Worm (Caenorhabditis elegans) whole organism, young adult: ENCODE results near the gene msp-36.

Experiments
- B0261.1 ChIP-seq: sonication (generic microtip); optimal IDR thresholded peaks from 2 replicates; lab custom pipeline; 2016; ENCODE audit warnings: mild to moderate bottlenecking, missing genetic modification characterization, moderate library complexity, missing compliant biosample characterization
- F23B12.7 ChIP-seq: sonication (generic microtip); optimal IDR thresholded peaks from 2 replicates; lab custom pipeline; 2017; ENCODE audit warnings: missing genetic modification characterization, mild to moderate bottlenecking, missing compliant biosample characterization, antibody characterized with exemption, moderate library complexity; ENCODE audit not compliant: insufficient read depth
- F52B5.7 ChIP-seq: sonication (generic microtip); optimal IDR thresholded peaks from 2 replicates; lab custom pipeline; 2016; ENCODE audit warnings: mild to moderate bottlenecking, missing genetic modification characterization, missing compliant biosample characterization
- F57C9.4 ChIP-seq: sonication (generic microtip); optimal IDR thresholded peaks from 2 replicates; lab custom pipeline; 2017; ENCODE audit warnings: mild to moderate bottlenecking, missing genetic modification characterization, missing compliant biosample characterization
- Y53F4B.3 ChIP-seq: fragments of 200-800 bp; sonication (Bioruptor generic); IDR thresholded peaks from 2 replicates; pipeline ENCODE4 v1.3.6; 2022; ENCODE audit warnings: missing genetic modification reagents, missing genetic modification characterization, missing compliant biosample characterization
- Y79H2A.3 ChIP-seq: fragments of 200-800 bp; sonication (Bioruptor generic); conservative IDR thresholded peaks from 2 replicates; pipeline ENCODE4 v1.3.6; 2022; ENCODE audit warnings: missing genetic modification reagents, missing genetic modification characterization, missing compliant biosample characterization
- Y95B8A.8 ChIP-seq: fragments of 200-800 bp; sonication (Bioruptor generic); IDR thresholded peaks from 2 replicates; pipeline ENCODE4 v1.3.6; 2022; ENCODE audit warnings: missing genetic modification reagents, missing genetic modification characterization, missing compliant biosample characterization
- ama-1 ChIP-seq, 3 experiments: fragments of 150-350 bp in 1 of 3; sonication (generic microtip) in 2 of 3; optimal IDR thresholded peaks; 2 replicates each; lab custom pipeline; 2014 to 2018; ENCODE audit warnings: missing biosample characterization in 2 of 3, missing genetic modification characterization in 2 of 3, missing genetic modification reagents in 2 of 3
- aptf-3 ChIP-seq: fragments of 200-800 bp; sonication (Bioruptor generic); IDR thresholded peaks from 2 replicates; pipeline ENCODE4 v1.3.6; 2022; ENCODE audit warnings: missing genetic modification characterization, missing compliant biosample characterization
- attf-3 ChIP-seq: fragments of 200-800 bp; sonication (Bioruptor generic); conservative IDR thresholded peaks from 2 replicates; pipeline ENCODE4 v1.3.6; 2022; ENCODE audit warnings: missing genetic modification reagents, missing genetic modification characterization, missing compliant biosample characterization
- bed-1 ChIP-seq: fragments of 200-800 bp; sonication (Bioruptor generic); IDR thresholded peaks from 2 replicates; pipeline ENCODE4 v1.3.6; 2022; ENCODE audit warnings: missing genetic modification reagents, missing genetic modification characterization, missing compliant biosample characterization
- ccch-3 ChIP-seq: fragments of 200-800 bp; sonication (Bioruptor generic); optimal IDR thresholded peaks from 2 replicates; lab custom pipeline; 2018; ENCODE audit warnings: mild to moderate bottlenecking, missing genetic modification characterization, missing compliant biosample characterization
- ceh-27 ChIP-seq: fragments of 200-800 bp; sonication (Bioruptor generic); optimal IDR thresholded peaks from 2 replicates; lab custom pipeline; 2018; ENCODE audit warnings: mild to moderate bottlenecking, missing genetic modification characterization, moderate library complexity, missing compliant biosample characterization
- ceh-91 ChIP-seq: fragments of 200-800 bp; sonication (Bioruptor generic); IDR thresholded peaks from 2 replicates; pipeline ENCODE4 v1.3.6; 2022; ENCODE audit warnings: missing genetic modification reagents, missing genetic modification characterization, missing compliant biosample characterization
- dox-1 ChIP-seq: fragments of 200-800 bp; sonication (Bioruptor generic); IDR thresholded peaks from 2 replicates; pipeline ENCODE4 v1.3.6; 2022; ENCODE audit warnings: missing genetic modification reagents, missing genetic modification characterization, missing compliant biosample characterization
- efl-1 ChIP-seq: fragments of 150-350 bp; optimal IDR thresholded peaks from 2 replicates; lab custom pipeline; 2014; ENCODE audit warnings: missing biosample characterization, missing genetic modification reagents, missing genetic modification characterization
- egrh-3 ChIP-seq: fragments of 200-800 bp; sonication (Bioruptor generic); IDR thresholded peaks from 2 replicates; pipeline ENCODE4 v1.3.6; 2022; ENCODE audit warnings: missing genetic modification reagents, missing genetic modification characterization, missing compliant biosample characterization
- hmg-1.2 ChIP-seq: fragments of 200-800 bp; sonication (Bioruptor generic); IDR thresholded peaks from 2 replicates; pipeline ENCODE4 v1.3.6; 2022; ENCODE audit warnings: missing genetic modification reagents, missing genetic modification characterization, missing compliant biosample characterization
- lin-40 ChIP-seq: sonication (generic microtip); optimal IDR thresholded peaks from 2 replicates; lab custom pipeline; 2016; ENCODE audit warnings: missing genetic modification characterization, mild to moderate bottlenecking, missing compliant biosample characterization, missing genotype, missing genetic modification reagents
- madf-10 ChIP-seq: sonication (generic microtip); optimal IDR thresholded peaks from 2 replicates; lab custom pipeline; 2016; ENCODE audit warnings: mild to moderate bottlenecking, missing genetic modification characterization, missing compliant biosample characterization
- mel-28 ChIP-seq: sonication (generic microtip); optimal IDR thresholded peaks from 2 replicates; lab custom pipeline; 2016; ENCODE audit warnings: borderline replicate concordance, mild to moderate bottlenecking, missing genetic modification characterization, missing compliant biosample characterization
- nfya-1 ChIP-seq: sonication (generic microtip); optimal IDR thresholded peaks from 2 replicates; lab custom pipeline; 2017; ENCODE audit warnings: antibody characterized with exemption, missing compliant biosample characterization, missing genetic modification characterization, borderline replicate concordance; ENCODE audit not compliant: insufficient read depth
- nfya-2 ChIP-seq: fragments of 200-800 bp; sonication (Bioruptor generic); IDR thresholded peaks from 2 replicates; pipeline ENCODE4 v1.3.6; 2022; ENCODE audit warnings: missing genetic modification reagents, missing genetic modification characterization, missing compliant biosample characterization
- nfyb-1 ChIP-seq: fragments of 200-800 bp; sonication (Bioruptor generic); IDR thresholded peaks from 2 replicates; pipeline ENCODE4 v1.3.6; 2022; ENCODE audit warnings: missing genetic modification reagents, missing genetic modification characterization, missing compliant biosample characterization
- rcor-1 ChIP-seq: fragments of 200-800 bp; sonication (Bioruptor generic); IDR thresholded peaks from 2 replicates; pipeline ENCODE4 v1.3.6; 2022; ENCODE audit warnings: missing genetic modification reagents, missing genetic modification characterization, missing compliant biosample characterization
- snpc-1.1 ChIP-seq: sonication (generic microtip); optimal IDR thresholded peaks from 2 replicates; lab custom pipeline; 2017; ENCODE audit warnings: missing genetic modification characterization, mild to moderate bottlenecking, missing compliant biosample characterization, antibody characterized with exemption, moderate library complexity, missing genotype, missing genetic modification reagents; ENCODE audit not compliant: insufficient read depth
- snpc-3.4 ChIP-seq: sonication (generic microtip); optimal IDR thresholded peaks from 2 replicates; lab custom pipeline; 2017; ENCODE audit warnings: missing genetic modification characterization, mild to moderate bottlenecking, missing compliant biosample characterization, antibody characterized with exemption, moderate library complexity, missing genotype, missing genetic modification reagents
- tbp1 ChIP-seq: fragments of 200-800 bp; sonication (Bioruptor generic); optimal IDR thresholded peaks from 2 replicates; lab custom pipeline; 2018; ENCODE audit warnings: mild to moderate bottlenecking, missing genetic modification characterization, missing compliant biosample characterization
- unc-130 ChIP-seq: sonication (generic microtip); optimal IDR thresholded peaks from 2 replicates; lab custom pipeline; 2016; ENCODE audit warnings: missing genetic modification reagents, missing genetic modification characterization, missing compliant biosample characterization
- unc-62 ChIP-seq: fragments of 150-350 bp; optimal IDR thresholded peaks from 2 replicates; lab custom pipeline; 2014; ENCODE audit warnings: missing biosample characterization, missing genetic modification reagents, missing genetic modification characterization
- zfh-2 ChIP-seq: fragments of 200-800 bp; sonication (Bioruptor generic); conservative IDR thresholded peaks from 2 replicates; pipeline ENCODE4 v1.3.6; 2022; ENCODE audit warnings: missing genetic modification reagents, missing genetic modification characterization, missing compliant biosample characterization
- zim-3 ChIP-seq: sonication (generic microtip); optimal IDR thresholded peaks from 2 replicates; lab custom pipeline; 2017; ENCODE audit warnings: mild to moderate bottlenecking, missing genetic modification characterization, moderate library complexity, missing compliant biosample characterization
- ztf-18 ChIP-seq: sonication (generic microtip); optimal IDR thresholded peaks from 2 replicates; lab custom pipeline; 2016; ENCODE audit warnings: missing genotype, mild to moderate bottlenecking, missing genetic modification characterization, missing compliant biosample characterization
- ztf-22 ChIP-seq: fragments of 200-800 bp; sonication (Bioruptor generic); optimal IDR thresholded peaks from 2 replicates; lab custom pipeline; 2018; ENCODE audit warnings: mild to moderate bottlenecking, missing genetic modification characterization, moderate library complexity, missing compliant biosample characterization

msp-36 gene

ce11 chrIV:10085401-10086187 is 9.6 kb upstream of the msp-36 start, which contains the start of the genes col-2 and ndc-80 (continued):
- TF ChIP-seq rcor-1 (0 out of 2 replicates have a peak, but pooled peaks have one; percentile 13), tbp1 (peak; percentile 23), attf-3 (GFP tag; lab: Robert Waterston, UW) (peak; percentile 62; the same call in 1 of the 2 replicates), ztf-22 (GFP tag; lab: Kevin White, UChicago) (no peak), F52B5.7 (tag; lab: Kevin White, UChicago) (no peak), Y53F4B.3 (no peak), ceh-91 (GFP tag; lab: Robert Waterston, UW) (no peak), hmg-1.2 (GFP tag; lab: Robert Waterston, UW) (peak; percentile 38; the same call in 1 of the 2 replicates), aptf-3 (GFP tag; lab: Robert Waterston, UW) (no peak), efl-1 (GFP tag; lab: Kevin White, UChicago) (peak; percentile 84), bed-1 (no peak), F23B12.7 (tag; lab: Kevin White, UChicago) (peak; percentile 91), egrh-3 (no peak), snpc-3.4 (peak; percentile 55), lin-40 (tag; lab: Kevin White, UChicago) (no peak), ztf-18 (tag; lab: Kevin White, UChicago) (no peak), unc-62 (GFP tag; lab: Kevin White, UChicago) (no peak), mel-28 (tag; lab: Kevin White, UChicago) (no peak), unc-130 (GFP tag; lab: Kevin White, UChicago) (peak; percentile 17), nfya-2 (GFP tag; lab: Robert Waterston, UW) (no peak), B0261.1 (tag; lab: Kevin White, UChicago) (no peak), zfh-2 (GFP tag; lab: Robert Waterston, UW) (no peak), madf-10 (no peak)

DNA sequence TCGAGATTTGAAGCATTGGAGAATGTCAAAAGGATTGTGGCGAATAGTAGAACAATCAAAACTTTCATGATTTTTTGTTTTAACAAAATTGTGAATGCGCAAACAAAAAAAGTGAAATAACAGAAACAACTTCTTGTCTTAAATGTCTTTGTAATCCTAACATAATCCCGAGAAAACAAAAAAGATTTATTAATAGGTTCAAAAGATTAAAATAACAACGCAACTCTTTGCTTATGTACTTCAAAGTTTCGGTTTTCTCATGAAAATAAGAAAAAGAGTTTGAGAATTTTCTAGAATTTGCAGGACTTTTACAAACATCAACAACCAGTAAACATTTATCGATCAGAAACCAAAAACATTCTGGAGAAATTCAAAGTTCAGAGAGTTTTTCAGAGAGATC is 5.5 kb upstream of the msp-36 start, which contains the start of gene ttr-39:
Gene ttr-39 (minus strand): TSS at position 101 of the 400 bp plus-strand sequence.
- TF ChIP-seq Y95B8A.8 (no peak), zfh-2 (GFP tag; lab: Robert Waterston, UW) (no peak), ceh-27 (no peak), nfyb-1 (GFP tag; lab: Robert Waterston, UW) (no peak), tbp1 (no peak), F57C9.4 (tag; lab: Kevin White, UChicago) (no peak), ccch-3 (GFP tag; lab: Kevin White, UChicago) (no peak), nfya-1 (tag; lab: Kevin White, UChicago) (no peak)
- TF ChIP-seq, all 124 proteins: peak for 0

- TF ChIP-seq snpc-1.1 (tag; lab: Kevin White, UChicago) (no peak), ama-1 (optimal IDR thresholded peaks at IDR 0.05; lab: Kevin White, UChicago) (no peak), ama-1 (GFP tag; optimal IDR thresholded peaks at IDR 0.05; lab: Kevin White, UChicago) (no peak), Y79H2A.3 (GFP tag; lab: Robert Waterston, UW) (no peak), dox-1 (GFP tag; lab: Robert Waterston, UW) (no peak), F52B5.7 (tag; lab: Kevin White, UChicago) (no peak), zim-3 (tag; lab: Kevin White, UChicago) (no peak), mel-28 (tag; lab: Kevin White, UChicago) (no peak), B0261.1 (tag; lab: Kevin White, UChicago) (no peak), ztf-18 (tag; lab: Kevin White, UChicago) (no peak)
These were observed 4.9 kb upstream of the msp-36 start, which contains the start of gene ttbk-5 for ce11 chrIV:10090358-10090757. ttbk-5 (plus strand) TSS chrIV:10090658.
